Fruit fly (Drosophila melanogaster) whole organism, embryonic: Measurements from ENCODE around the gene mus201.

Experiments used
- Abd-B ChIP-seq: fragments of 200-800 bp; sonication (Bioruptor generic); optimal IDR thresholded peaks from 2 replicates; lab custom pipeline; 2018; ENCODE audit warnings: missing biosample characterization, mild to moderate bottlenecking, missing genetic modification characterization, moderate library complexity
- Ada2b ChIP-seq: fragments of 200-800 bp; sonication (Bioruptor generic); IDR thresholded peaks from 2 replicates; pipeline ENCODE4 v1.3.6; 2022; ENCODE audit warnings: missing biosample characterization, missing genetic modification characterization
- Bteb2 ChIP-seq: fragments of 200-800 bp; sonication (Bioruptor generic); optimal IDR thresholded peaks from 2 replicates; lab custom pipeline; 2016; ENCODE audit warnings: missing biosample characterization, missing genetic modification characterization
- CG10462 ChIP-seq: fragments of 200-800 bp; sonication (Bioruptor generic); optimal IDR thresholded peaks from 2 replicates; lab custom pipeline; 2016; ENCODE audit warnings: missing biosample characterization, missing genetic modification characterization
- CG11560 ChIP-seq: fragments of 200-800 bp; sonication (Bioruptor generic); IDR thresholded peaks from 3 replicates; pipeline ENCODE4 v1.3.6; 2022; ENCODE audit warnings: missing biosample characterization, missing genetic modification characterization
- CG14667 ChIP-seq: fragments of 200-800 bp; sonication (Bioruptor generic); IDR thresholded peaks from 2 replicates; pipeline ENCODE4 v1.3.6; 2022; ENCODE audit warnings: missing biosample characterization, missing genetic modification characterization
- CG1792 ChIP-seq: fragments of 200-800 bp; sonication (Bioruptor generic); optimal IDR thresholded peaks from 2 replicates; lab custom pipeline; 2016; ENCODE audit warnings: missing biosample characterization, missing genetic modification characterization
- CG31365 ChIP-seq: fragments of 200-800 bp; sonication (Bioruptor generic); optimal IDR thresholded peaks from 2 replicates; lab custom pipeline; 2018; ENCODE audit warnings: missing biosample characterization, mild to moderate bottlenecking, missing genetic modification characterization
- CG34224 ChIP-seq: fragments of 200-800 bp; sonication (Bioruptor generic); IDR thresholded peaks from 3 replicates; pipeline ENCODE4 v1.3.6; 2022; ENCODE audit warnings: missing biosample characterization, missing genetic modification characterization; ENCODE audit not compliant: partially characterized antibody
- CG34376 ChIP-seq: fragments of 200-800 bp; sonication (Bioruptor generic); optimal IDR thresholded peaks from 2 replicates; lab custom pipeline; 2018; ENCODE audit warnings: missing biosample characterization, mild to moderate bottlenecking, missing genetic modification characterization
- CG42726 ChIP-seq: fragments of 200-800 bp; sonication (Bioruptor generic); IDR thresholded peaks from 2 replicates; pipeline ENCODE4 v1.3.6; 2022; ENCODE audit warnings: missing biosample characterization, missing genetic modification characterization; ENCODE audit not compliant: partially characterized antibody
- CG4282 ChIP-seq: fragments of 200-800 bp; sonication (Bioruptor generic); optimal IDR thresholded peaks from 2 replicates; lab custom pipeline; 2016; ENCODE audit warnings: missing biosample characterization, missing genetic modification characterization
- CG4854 ChIP-seq: fragments of 200-800 bp; sonication (Bioruptor generic); optimal IDR thresholded peaks from 2 replicates; lab custom pipeline; 2016; ENCODE audit warnings: missing biosample characterization, missing genetic modification characterization, inconsistent platforms
- CG6791 ChIP-seq: fragments of 200-800 bp; sonication (Bioruptor generic); IDR thresholded peaks from 3 replicates; pipeline ENCODE4 v1.3.6; 2022; ENCODE audit warnings: missing biosample characterization, missing genetic modification characterization; ENCODE audit not compliant: partially characterized antibody
- CG7839 ChIP-seq: fragments of 200-800 bp; sonication (Bioruptor generic); optimal IDR thresholded peaks from 3 replicates; lab custom pipeline; 2018; ENCODE audit warnings: missing biosample characterization, mild to moderate bottlenecking, missing genetic modification characterization, moderate library complexity
- CTCF ChIP-seq: fragments of 200-800 bp; sonication (Bioruptor generic); optimal IDR thresholded peaks from 2 replicates; lab custom pipeline; 2017; ENCODE audit warnings: missing biosample characterization, mild to moderate bottlenecking, missing genetic modification characterization, moderate library complexity
- Dip2 ChIP-seq: fragments of 200-800 bp; sonication (Bioruptor generic); IDR thresholded peaks from 2 replicates; pipeline ENCODE4 v1.3.6; 2022; ENCODE audit warnings: missing biosample characterization, missing genetic modification characterization
- Dll ChIP-seq: fragments of 200-800 bp; sonication (Bioruptor generic); IDR thresholded peaks from 4 replicates; pipeline ENCODE4 v1.3.6; 2022; ENCODE audit warnings: missing biosample characterization, missing genetic modification characterization; ENCODE audit not compliant: partially characterized antibody
- Doc3 ChIP-seq: fragments of 200-800 bp; sonication (Bioruptor generic); IDR thresholded peaks from 3 replicates; pipeline ENCODE4 v1.3.6; 2022; ENCODE audit warnings: missing biosample characterization, missing genetic modification characterization; ENCODE audit not compliant: partially characterized antibody
- Dp ChIP-seq: fragments of 200-800 bp; sonication (Bioruptor generic); optimal IDR thresholded peaks from 2 replicates; lab custom pipeline; 2018; ENCODE audit warnings: missing biosample characterization, mild to moderate bottlenecking, missing genetic modification characterization, moderate library complexity
- Ets65A ChIP-seq: fragments of 200-800 bp; sonication (Bioruptor generic); peaks from one replicate; lab custom pipeline; 2016; ENCODE audit warnings: missing biosample characterization, missing genetic modification characterization
- HmgZ ChIP-seq: fragments of 200-800 bp; sonication (Bioruptor generic); optimal IDR thresholded peaks from 2 replicates; lab custom pipeline; 2018; ENCODE audit warnings: missing biosample characterization, mild to moderate bottlenecking, missing genetic modification characterization
- Scr ChIP-seq: fragments of 200-800 bp; sonication (Bioruptor generic); IDR thresholded peaks from 2 replicates; pipeline ENCODE4 v1.3.6; 2022; ENCODE audit warnings: missing biosample characterization, missing genetic modification characterization; ENCODE audit not compliant: partially characterized antibody
- Spps ChIP-seq: fragments of 200-800 bp; sonication (Bioruptor generic); optimal IDR thresholded peaks from 2 replicates; lab custom pipeline; 2018; ENCODE audit warnings: missing biosample characterization, mild to moderate bottlenecking, missing genetic modification characterization
- Ssrp ChIP-seq: fragments of 200-800 bp; sonication (Bioruptor generic); optimal IDR thresholded peaks from 2 replicates; lab custom pipeline; 2018; ENCODE audit warnings: missing biosample characterization, mild to moderate bottlenecking, missing genetic modification characterization, moderate library complexity
- amos ChIP-seq: fragments of 200-800 bp; sonication (Bioruptor generic); IDR thresholded peaks from 2 replicates; pipeline ENCODE4 v1.3.6; 2022; ENCODE audit warnings: missing biosample characterization, missing genetic modification characterization; ENCODE audit not compliant: partially characterized antibody
- az2 ChIP-seq: fragments of 200-800 bp; sonication (Bioruptor generic); optimal IDR thresholded peaks from 3 replicates; lab custom pipeline; 2016; ENCODE audit warnings: missing biosample characterization, missing genetic modification characterization
- bbx ChIP-seq: fragments of 200-800 bp; sonication (Bioruptor generic); IDR thresholded peaks from 2 replicates; pipeline ENCODE4 v1.3.6; 2022; ENCODE audit warnings: missing biosample characterization, missing genetic modification characterization; ENCODE audit not compliant: partially characterized antibody
- bigmax ChIP-seq: fragments of 200-800 bp; sonication (Bioruptor generic); optimal IDR thresholded peaks from 2 replicates; lab custom pipeline; 2018; ENCODE audit warnings: missing biosample characterization, mild to moderate bottlenecking, missing genetic modification characterization
- bowl ChIP-seq: fragments of 200-800 bp; sonication (Bioruptor generic); IDR thresholded peaks from 2 replicates; pipeline ENCODE4 v1.3.6; 2022; ENCODE audit warnings: missing biosample characterization, missing genetic modification characterization
- ci ChIP-seq: fragments of 200-800 bp; sonication (Bioruptor generic); IDR thresholded peaks from 3 replicates; pipeline ENCODE4 v1.3.6; 2022; ENCODE audit warnings: missing biosample characterization, missing genetic modification characterization
- disco-r ChIP-seq: fragments of 200-800 bp; sonication (Bioruptor generic); optimal IDR thresholded peaks from 2 replicates; lab custom pipeline; 2016; ENCODE audit warnings: missing biosample characterization, missing genetic modification characterization
- fd3F ChIP-seq: fragments of 200-800 bp; sonication (Bioruptor generic); optimal IDR thresholded peaks from 2 replicates; lab custom pipeline; 2018; ENCODE audit warnings: missing biosample characterization, mild to moderate bottlenecking, missing genetic modification characterization, moderate library complexity
- gcm ChIP-seq: fragments of 200-800 bp; sonication (Bioruptor generic); optimal IDR thresholded peaks from 2 replicates; lab custom pipeline; 2019; ENCODE audit warnings: missing biosample characterization, mild to moderate bottlenecking, missing genetic modification characterization, moderate library complexity
- grau ChIP-seq: fragments of 200-800 bp; optimal IDR thresholded peaks from 3 replicates; lab custom pipeline; 2019; ENCODE audit warnings: missing biosample characterization, mild to moderate bottlenecking, missing genetic modification characterization, moderate library complexity
- hb ChIP-seq: fragments of 200-800 bp; sonication (Bioruptor generic); IDR thresholded peaks from 3 replicates; pipeline ENCODE4 v1.3.6; 2022; ENCODE audit warnings: missing biosample characterization, missing genetic modification characterization; ENCODE audit not compliant: partially characterized antibody
- luna ChIP-seq: fragments of 200-800 bp; sonication (Bioruptor generic); optimal IDR thresholded peaks from 2 replicates; lab custom pipeline; 2016; ENCODE audit warnings: missing biosample characterization, missing genetic modification characterization
- nau ChIP-seq: fragments of 200-800 bp; sonication (Bioruptor generic); optimal IDR thresholded peaks from 3 replicates; lab custom pipeline; 2017; ENCODE audit warnings: missing biosample characterization, mild to moderate bottlenecking, missing genetic modification characterization, missing genetic modification reagents
- pan ChIP-seq, 4 experiments: fragments of >200 bp in 3 of 4; fragments of 200-800 bp in 1 of 4; sonication (Bioruptor generic) in 1 of 4; optimal IDR thresholded peaks in 3 of 4; IDR thresholded peaks in 1 of 4; 2 replicates each; pipeline versions ENCODE4 v1.3.6 to Lab custom; 2017 to 2022; ENCODE audit warnings: missing biosample characterization in 2 of 4, missing genetic modification characterization in 2 of 4, mixed read lengths in 1 of 4
- pros ChIP-seq: fragments of 200-800 bp; sonication (Bioruptor generic); optimal IDR thresholded peaks from 3 replicates; lab custom pipeline; 2019; ENCODE audit warnings: missing biosample characterization, mild to moderate bottlenecking, missing genetic modification characterization, moderate library complexity
- seq ChIP-seq: fragments of 200-800 bp; sonication (Bioruptor generic); IDR thresholded peaks from 2 replicates; pipeline ENCODE4 v1.3.6; 2022; ENCODE audit warnings: missing biosample characterization, missing genetic modification characterization
- sug ChIP-seq: fragments of 200-800 bp; optimal IDR thresholded peaks from 2 replicates; lab custom pipeline; 2019; ENCODE audit warnings: missing biosample characterization, mild to moderate bottlenecking, missing genetic modification characterization, moderate library complexity
- tgo ChIP-seq: fragments of 200-800 bp; sonication (Bioruptor generic); IDR thresholded peaks from 3 replicates; pipeline ENCODE4 v1.3.6; 2022; ENCODE audit warnings: missing biosample characterization, missing genetic modification characterization
- tll ChIP-seq, 2 experiments: fragments of 200-800 bp in 1 of 2; fragments of >200 bp in 1 of 2; sonication (Bioruptor generic) in 1 of 2; optimal IDR thresholded peaks; 2 replicates each; lab custom pipeline; 2017 to 2019; ENCODE audit warnings: missing biosample characterization in 2 of 2, missing genetic modification characterization in 2 of 2, mild to moderate bottlenecking in 1 of 2, moderate library complexity in 1 of 2
- tna ChIP-seq: fragments of 200-800 bp; sonication (Bioruptor generic); IDR thresholded peaks from 2 replicates; pipeline ENCODE4 v1.3.6; 2022; ENCODE audit warnings: missing biosample characterization, missing genetic modification characterization; ENCODE audit not compliant: partially characterized antibody
- usp ChIP-seq: fragments of >200 bp; optimal IDR thresholded peaks from 2 replicates; lab custom pipeline; 2017; ENCODE audit warnings: missing biosample characterization, missing genetic modification characterization
- vnd ChIP-seq: fragments of 200-800 bp; sonication (Bioruptor generic); IDR thresholded peaks from 3 replicates; pipeline ENCODE4 v1.3.6; 2022; ENCODE audit warnings: missing biosample characterization, missing genetic modification characterization; ENCODE audit not compliant: partially characterized antibody
- vvl ChIP-seq: fragments of 200-800 bp; sonication (Bioruptor generic); IDR thresholded peaks from 2 replicates; pipeline ENCODE4 v1.3.6; 2022; ENCODE audit warnings: missing biosample characterization, missing genetic modification characterization
- zfh1 ChIP-seq: fragments of 200-800 bp; sonication (Bioruptor generic); IDR thresholded peaks from 3 replicates; pipeline ENCODE4 v1.3.6; 2022; ENCODE audit warnings: missing biosample characterization, missing genetic modification characterization

The mus201 gene

DNA sequence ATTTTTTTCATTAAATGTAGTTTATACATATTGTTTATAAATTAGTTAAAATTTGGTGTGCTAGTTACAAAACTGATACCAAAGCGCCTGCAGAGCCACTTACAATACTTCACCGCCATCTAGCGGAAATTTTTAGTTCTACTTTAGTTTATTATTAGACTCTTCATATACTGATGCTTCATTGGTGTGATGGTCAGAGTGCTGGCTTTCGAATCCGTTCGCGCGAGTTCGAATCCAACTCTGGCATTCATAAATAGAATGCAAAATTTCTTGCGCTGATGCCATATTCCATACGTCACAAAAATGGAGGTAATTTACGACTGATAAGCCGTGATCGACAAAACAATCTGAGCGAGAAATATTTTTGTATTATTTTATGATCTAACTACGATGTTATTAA, 47.6 kb downstream of the mus201 start (continued):
- peak; percentile 67; the same call in 1 of the 2 replicates for TF ChIP-seq tna
- TF ChIP-seq amos (GFP tag; lab: Robert Waterston, UW): peak; percentile 63
- TF ChIP-seq usp (GFP tag; lab: Kevin White, UChicago): no peak
- TF ChIP-seq Doc3: peak; percentile 22; the same call in 1 of the 3 replicates
- TF ChIP-seq HmgZ: peak; percentile 50
- peak; percentile 50 for TF ChIP-seq CG31365 (tag; lab: Kevin White, UChicago)
- no peak for TF ChIP-seq disco-r (GFP tag; lab: Kevin White, UChicago)
- 0 out of 3 replicates have a peak, but pooled peaks have one; percentile 39 for TF ChIP-seq hb (GFP tag; lab: Robert Waterston, UW)
- no peak for TF ChIP-seq Ada2b
- no peak for TF ChIP-seq CG1792 (GFP tag; lab: Kevin White, UChicago)
- TF ChIP-seq Ets65A: no peak
- no peak for TF ChIP-seq pan (optimal IDR thresholded peaks at IDR 0.05; lab: Kevin White, UChicago)
- TF ChIP-seq pan (GFP tag; optimal IDR thresholded peaks at IDR 0.05 in 1 of 2, IDR thresholded peaks at IDR 0.05 in 1 of 2): peak in 1 of 2 experiments; percentile 11
- TF ChIP-seq Dip2 (GFP tag; lab: Robert Waterston, UW): no peak
- TF ChIP-seq CG11560 (tag; lab: Robert Waterston, UW): no peak
- TF ChIP-seq nau (GFP tag; lab: Kevin White, UChicago): no peak
- no peak for TF ChIP-seq Spps (tag; lab: Kevin White, UChicago)
- peak; percentile 71 for TF ChIP-seq CG6791 (GFP tag; lab: Robert Waterston, UW)
- peak; percentile 29; the same call in 1 of the 3 replicates for TF ChIP-seq zfh1 (GFP tag; lab: Robert Waterston, UW)
- no peak for TF ChIP-seq pros (GFP tag; lab: Kevin White, UChicago)
- peak; percentile 76 for TF ChIP-seq bbx (GFP tag; lab: Robert Waterston, UW)
- no peak for TF ChIP-seq bigmax (GFP tag; lab: Kevin White, UChicago)
- peak; percentile 1 for TF ChIP-seq sug (tag; lab: Kevin White, UChicago)
- TF ChIP-seq seq (GFP tag; lab: Robert Waterston, UW): no peak
- no peak for TF ChIP-seq Abd-B (GFP tag; lab: Kevin White, UChicago)
- 0 out of 4 replicates have a peak, but pooled peaks have one; percentile 26 for TF ChIP-seq Dll (GFP tag; lab: Robert Waterston, UW)
- TF ChIP-seq az2 (GFP tag; lab: Kevin White, UChicago): no peak
- peak; percentile 56 for TF ChIP-seq Scr
- peak; percentile 37; the same call in 1 of the 2 replicates for TF ChIP-seq vvl (GFP tag; lab: Robert Waterston, UW)
- no peak for TF ChIP-seq luna
- no peak for TF ChIP-seq grau (tag; lab: Kevin White, UChicago)
- TF ChIP-seq tll (GFP tag; optimal IDR thresholded peaks at IDR 0.05; lab: Kevin White, UChicago): no peak
- no peak for TF ChIP-seq gcm (GFP tag; lab: Kevin White, UChicago)
- TF ChIP-seq ci: peak; percentile 24; the same call in 1 of the 3 replicates
- peak; percentile 57; the same call in 2 of the 3 replicates for TF ChIP-seq CG34224 (GFP tag; lab: Robert Waterston, UW)
- no peak for TF ChIP-seq Bteb2
- TF ChIP-seq CG10462 (GFP tag; lab: Kevin White, UChicago): no peak
- TF ChIP-seq Ssrp (tag; lab: Kevin White, UChicago): no peak
- peak; percentile 29 for TF ChIP-seq CG34376
- no peak for TF ChIP-seq CG14667 (GFP tag; lab: Robert Waterston, UW)
- TF ChIP-seq CTCF (GFP tag; lab: Kevin White, UChicago): peak; percentile 96
- TF ChIP-seq CG42726 (GFP tag; lab: Robert Waterston, UW): peak; percentile 89
- peak; percentile 22 for TF ChIP-seq CG7839 (tag; lab: Kevin White, UChicago)
- TF ChIP-seq fd3F: no peak
- no peak for TF ChIP-seq CG4282 (GFP tag; lab: Kevin White, UChicago)
- TF ChIP-seq CG4854 (GFP tag; lab: Kevin White, UChicago): no peak
- TF ChIP-seq Dp (GFP tag; lab: Kevin White, UChicago): no peak
- no peak for TF ChIP-seq tgo
- peak; percentile 37; the same call in 1 of the 3 replicates for TF ChIP-seq vnd
- TF ChIP-seq bowl (GFP tag; lab: Robert Waterston, UW): 0 out of 2 replicates have a peak, but pooled peaks have one; percentile 24
